Worm (Caenorhabditis elegans) whole organism, L1 larva: ENCODE data around the gene grd-12.

Experiments
- C04F5.9 ChIP-seq: sonication (generic microtip); optimal IDR thresholded peaks from 2 replicates; lab custom pipeline; 2016; ENCODE audit warnings: missing genetic modification characterization, missing compliant biosample characterization
- C16A3.4 ChIP-seq: fragments of 150-350 bp; optimal IDR thresholded peaks from 2 replicates; lab custom pipeline; 2014; ENCODE audit warnings: missing biosample characterization, missing genetic modification characterization
- aha-1 ChIP-seq: fragments of 150-350 bp; optimal IDR thresholded peaks from 2 replicates; lab custom pipeline; 2014; ENCODE audit warnings: missing biosample characterization, missing genetic modification characterization
- blmp-1 ChIP-seq: fragments of 150-350 bp; optimal IDR thresholded peaks from 2 replicates; lab custom pipeline; 2014; ENCODE audit warnings: missing biosample characterization, missing genetic modification characterization
- ceh-8 ChIP-seq: fragments of 200-800 bp; sonication (Bioruptor generic); optimal IDR thresholded peaks from 2 replicates; lab custom pipeline; 2018; ENCODE audit warnings: mild to moderate bottlenecking, missing genetic modification characterization, moderate library complexity, missing compliant biosample characterization
- ceh-88 ChIP-seq: fragments of 200-800 bp; sonication (Bioruptor generic); IDR thresholded peaks from 2 replicates; pipeline ENCODE4 v1.3.6; 2022; ENCODE audit warnings: missing genetic modification characterization, missing compliant biosample characterization
- ceh-90 ChIP-seq: sonication (generic microtip); optimal IDR thresholded peaks from 2 replicates; lab custom pipeline; 2016; ENCODE audit warnings: missing genetic modification characterization, missing compliant biosample characterization
- efl-1 ChIP-seq, 4 experiments: fragments of 150-350 bp; optimal IDR thresholded peaks in 3 of 4; peaks in 1 of 4; 1 replicate in 1 of 4; 2 replicates in 3 of 4; lab custom pipeline; 2014; ENCODE audit warnings: missing biosample characterization in 2 of 4, missing genetic modification characterization in 2 of 4, missing genetic modification reagents in 2 of 4
- egl-27 ChIP-seq, 2 experiments: fragments of 150-350 bp in 1 of 2; sonication (generic microtip); optimal IDR thresholded peaks; 3 replicates each; lab custom pipeline; 2017 to 2018; ENCODE audit warnings: missing biosample characterization in 2 of 2, missing genetic modification characterization in 2 of 2, missing genetic modification reagents in 2 of 2
- elt-3 ChIP-seq, 6 experiments: fragments of 150-350 bp in 1 of 6; sonication (generic microtip); optimal IDR thresholded peaks; 2 replicates each; lab custom pipeline; 2017 to 2018; ENCODE audit warnings: missing biosample characterization in 6 of 6, missing genetic modification characterization in 6 of 6, inconsistent platforms in 1 of 6
- fkh-4 ChIP-seq: sonication (generic microtip); optimal IDR thresholded peaks from 2 replicates; lab custom pipeline; 2016; ENCODE audit warnings: missing compliant biosample characterization, missing genetic modification characterization, borderline replicate concordance
- grh-1 ChIP-seq: fragments of 200-800 bp; sonication (Bioruptor generic); IDR thresholded peaks from 2 replicates; pipeline ENCODE4 v1.3.6; 2022; ENCODE audit warnings: missing genetic modification reagents, missing genetic modification characterization, missing compliant biosample characterization
- hlh-17 ChIP-seq: fragments of 200-800 bp; sonication (Bioruptor generic); optimal IDR thresholded peaks from 2 replicates; lab custom pipeline; 2018; ENCODE audit warnings: missing genetic modification characterization, mild to moderate bottlenecking, missing compliant biosample characterization, moderate library complexity, borderline replicate concordance
- isw-1 ChIP-seq: fragments of 200-800 bp; sonication (Bioruptor generic); IDR thresholded peaks from 2 replicates; pipeline ENCODE4 v1.3.6; 2022; ENCODE audit warnings: missing genetic modification characterization, missing compliant biosample characterization
- lin-14 ChIP-seq: fragments of 200-800 bp; sonication (Bioruptor generic); optimal IDR thresholded peaks from 2 replicates; lab custom pipeline; 2018; ENCODE audit warnings: mild to moderate bottlenecking, missing genetic modification characterization, moderate library complexity, missing compliant biosample characterization
- lin-15B ChIP-seq: fragments of 150-350 bp; sonication (generic microtip); optimal IDR thresholded peaks from 3 replicates; lab custom pipeline; 2014; ENCODE audit warnings: missing biosample characterization, missing genetic modification characterization
- lin-35 ChIP-seq, 2 experiments: fragments of 150-350 bp; optimal IDR thresholded peaks; 2 replicates each; lab custom pipeline; 2014; ENCODE audit warnings: missing biosample characterization in 2 of 2, missing genetic modification characterization in 2 of 2, missing genetic modification reagents in 2 of 2
- lin-39 ChIP-seq: fragments of 150-350 bp; optimal IDR thresholded peaks from 2 replicates; lab custom pipeline; 2014; ENCODE audit warnings: missing biosample characterization, missing genetic modification reagents, missing genetic modification characterization
- lir-3 ChIP-seq: sonication (generic microtip); optimal IDR thresholded peaks from 2 replicates; lab custom pipeline; 2016; ENCODE audit warnings: mild to moderate bottlenecking, missing genetic modification characterization, moderate library complexity, missing compliant biosample characterization; ENCODE audit not compliant: poor library complexity
- mep-1 ChIP-seq: fragments of 150-350 bp; optimal IDR thresholded peaks from 2 replicates; lab custom pipeline; 2014; ENCODE audit warnings: missing biosample characterization, missing genetic modification characterization
- nhr-11 ChIP-seq: fragments of 150-350 bp; optimal IDR thresholded peaks from 2 replicates; lab custom pipeline; 2014; ENCODE audit warnings: missing biosample characterization, missing genetic modification characterization
- nhr-12 ChIP-seq: sonication (generic microtip); optimal IDR thresholded peaks from 2 replicates; lab custom pipeline; 2017; ENCODE audit warnings: missing biosample characterization, missing genetic modification characterization
- nhr-19 ChIP-seq: fragments of 200-800 bp; sonication (Bioruptor generic); conservative IDR thresholded peaks from 2 replicates; pipeline ENCODE4 v1.3.6; 2022; ENCODE audit warnings: missing genetic modification characterization, missing compliant biosample characterization
- nhr-20 ChIP-seq: sonication (generic microtip); optimal IDR thresholded peaks from 2 replicates; lab custom pipeline; 2016; ENCODE audit warnings: mild to moderate bottlenecking, missing genetic modification characterization, missing compliant biosample characterization
- nhr-237 ChIP-seq: fragments of 150-350 bp; optimal IDR thresholded peaks from 2 replicates; lab custom pipeline; 2014; ENCODE audit warnings: missing biosample characterization, missing genetic modification characterization
- nhr-71 ChIP-seq: sonication (generic microtip); optimal IDR thresholded peaks from 2 replicates; lab custom pipeline; 2016; ENCODE audit warnings: mild to moderate bottlenecking, missing genetic modification characterization, moderate library complexity, missing compliant biosample characterization
- nhr-76 ChIP-seq: sonication (generic microtip); optimal IDR thresholded peaks from 2 replicates; lab custom pipeline; 2017; ENCODE audit warnings: missing biosample characterization, missing genetic modification characterization
- nhr-77 ChIP-seq: fragments of 150-350 bp; optimal IDR thresholded peaks from 2 replicates; lab custom pipeline; 2014; ENCODE audit warnings: missing biosample characterization, missing genetic modification characterization
- nhr-85 ChIP-seq: sonication (generic microtip); peaks from one replicate; lab custom pipeline; 2016; ENCODE audit warnings: missing genetic modification characterization, inconsistent platforms, missing compliant biosample characterization
- nhr-90 ChIP-seq: sonication (generic microtip); optimal IDR thresholded peaks from 2 replicates; lab custom pipeline; 2016; ENCODE audit warnings: mild to moderate bottlenecking, missing genetic modification characterization, missing compliant biosample characterization; ENCODE audit not compliant: poor library complexity
- pag-3 ChIP-seq: sonication (generic microtip); optimal IDR thresholded peaks from 2 replicates; lab custom pipeline; 2017; ENCODE audit warnings: missing genetic modification characterization, mild to moderate bottlenecking, missing compliant biosample characterization, antibody characterized with exemption, borderline replicate concordance; ENCODE audit not compliant: insufficient read depth
- pax-3 ChIP-seq: fragments of 200-800 bp; sonication (Bioruptor generic); optimal IDR thresholded peaks from 2 replicates; lab custom pipeline; 2018; ENCODE audit warnings: mild to moderate bottlenecking, missing genetic modification characterization, moderate library complexity, missing compliant biosample characterization
- rnt-1 ChIP-seq: sonication (generic microtip); optimal IDR thresholded peaks from 2 replicates; lab custom pipeline; 2016; ENCODE audit warnings: mild to moderate bottlenecking, missing genetic modification characterization, moderate library complexity, missing compliant biosample characterization
- skn-1 ChIP-seq: fragments of 150-350 bp; optimal IDR thresholded peaks from 2 replicates; lab custom pipeline; 2014; ENCODE audit warnings: missing biosample characterization, missing genetic modification characterization
- snpc-4 ChIP-seq: fragments of 150-350 bp; optimal IDR thresholded peaks from 2 replicates; lab custom pipeline; 2014; ENCODE audit warnings: missing biosample characterization, missing genetic modification characterization
- sptf-1 ChIP-seq: fragments of 150-350 bp; optimal IDR thresholded peaks from 2 replicates; lab custom pipeline; 2014; ENCODE audit warnings: missing biosample characterization, missing genetic modification characterization
- tlp-1 ChIP-seq: fragments of 150-350 bp; optimal IDR thresholded peaks from 2 replicates; lab custom pipeline; 2014; ENCODE audit warnings: missing biosample characterization, missing genetic modification characterization
- unc-30 ChIP-seq: sonication (generic microtip); optimal IDR thresholded peaks from 2 replicates; lab custom pipeline; 2017; ENCODE audit warnings: missing biosample characterization, missing genetic modification characterization
- unc-86 ChIP-seq: sonication (generic microtip); optimal IDR thresholded peaks from 2 replicates; lab custom pipeline; 2016; ENCODE audit warnings: missing genetic modification characterization, missing compliant biosample characterization
- unc-98 ChIP-seq: fragments of 200-800 bp; sonication (Bioruptor generic); IDR thresholded peaks from 2 replicates; pipeline ENCODE4 v1.3.6; 2022; ENCODE audit warnings: missing genetic modification characterization, missing compliant biosample characterization
- ztf-4 ChIP-seq: fragments of 150-350 bp; optimal IDR thresholded peaks from 2 replicates; lab custom pipeline; 2014; ENCODE audit warnings: missing biosample characterization, missing genetic modification characterization

The grd-12 gene

DNA sequence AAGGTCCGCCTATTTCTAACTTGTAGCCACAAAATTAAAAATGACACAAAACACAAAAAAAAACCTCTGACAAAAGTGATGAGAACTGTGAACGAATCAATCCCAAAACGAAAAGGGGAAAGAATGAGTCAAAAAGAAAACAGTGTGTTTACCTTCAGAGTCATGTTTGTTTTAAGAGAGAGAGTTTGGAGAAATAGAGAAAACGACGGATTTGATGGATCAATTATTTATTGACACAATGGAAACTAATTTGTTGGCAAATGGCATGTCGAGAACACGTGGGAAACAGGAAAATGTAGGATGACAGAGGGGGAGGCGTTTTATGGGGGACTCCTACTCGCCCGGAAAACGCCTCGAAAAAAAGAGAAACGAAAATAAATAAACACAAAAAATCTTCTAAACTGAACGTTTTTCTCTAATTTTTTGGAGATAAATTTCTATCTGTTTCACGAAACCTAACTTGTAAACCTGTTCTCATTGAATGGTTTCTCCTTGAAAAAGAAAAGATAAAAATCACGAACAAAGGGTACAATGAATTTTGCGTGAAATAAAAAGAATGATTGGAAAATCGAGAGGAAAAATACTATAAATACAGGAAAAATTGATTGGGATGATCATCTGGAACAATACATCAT lies 38.6 kb downstream of the grd-12 start:
- TF ChIP-seq nhr-71 (tag; lab: Kevin White, UChicago) = peak; percentile 2
- TF ChIP-seq pag-3 (tag; lab: Kevin White, UChicago) = no peak
- no peak for TF ChIP-seq C04F5.9 (tag; lab: Kevin White, UChicago)
- TF ChIP-seq lin-35 (GFP tag; optimal IDR thresholded peaks at IDR 0.05; lab: Kevin White, UChicago) = no peak
- peak in 1 of 6 experiments; percentile 16 for TF ChIP-seq elt-3 (tag; optimal IDR thresholded peaks at IDR 0.05; lab: Kevin White, UChicago)
- peak; percentile 86 for TF ChIP-seq nhr-85 (tag; lab: Kevin White, UChicago)
- TF ChIP-seq C16A3.4 (tag; lab: Kevin White, UChicago) = no peak
- TF ChIP-seq lin-14 (GFP tag; lab: Kevin White, UChicago) = peak; percentile 60
- TF ChIP-seq grh-1 (GFP tag; lab: Robert Waterston, UW) = 0 out of 2 replicates have a peak, but pooled peaks have one; percentile 26
- TF ChIP-seq egl-27 (tag; optimal IDR thresholded peaks at IDR 0.05; lab: Kevin White, UChicago) = no peak
- TF ChIP-seq fkh-4 (tag; lab: Kevin White, UChicago) = no peak

DNA sequence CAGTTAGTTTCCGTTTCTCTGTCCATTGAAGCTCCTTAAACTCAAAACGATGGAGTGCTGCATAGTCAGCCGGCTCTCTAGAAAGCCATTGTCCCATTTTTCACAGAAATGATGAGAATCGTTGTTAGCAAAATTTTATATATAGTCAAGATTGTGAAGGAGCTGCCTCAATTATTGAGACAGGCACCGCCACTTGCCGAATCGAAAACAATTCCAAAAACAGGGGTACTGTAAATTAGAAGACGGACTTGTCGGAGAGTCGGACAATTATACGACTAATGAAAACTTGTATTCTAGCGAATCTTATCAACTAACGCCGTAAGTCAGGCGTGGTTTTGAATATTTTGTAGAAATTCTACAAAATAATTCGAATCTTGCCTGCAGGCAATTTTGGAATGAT lies 41.9 kb downstream of the grd-12 start, which contains the start of gene F14H8.2:
F14H8.2 (minus strand) TSS at position 101 of the 400 bp plus-strand sequence.
- TF ChIP-seq egl-27 (tag; optimal IDR thresholded peaks at IDR 0.05; lab: Kevin White, UChicago) (no peak), nhr-76 (no peak), pax-3 (tag; lab: Kevin White, UChicago) (no peak), efl-1 (optimal IDR thresholded peaks at IDR 0.05; lab: Kevin White, UChicago) (no peak), efl-1 (GFP tag; optimal IDR thresholded peaks at IDR 0.05 in 1 of 2; lab: Kevin White, UChicago) (peak in 1 of 2 experiments; percentile 59), nhr-90 (tag; lab: Kevin White, UChicago) (no peak), ceh-8 (GFP tag; lab: Kevin White, UChicago) (peak; percentile 1)

DNA sequence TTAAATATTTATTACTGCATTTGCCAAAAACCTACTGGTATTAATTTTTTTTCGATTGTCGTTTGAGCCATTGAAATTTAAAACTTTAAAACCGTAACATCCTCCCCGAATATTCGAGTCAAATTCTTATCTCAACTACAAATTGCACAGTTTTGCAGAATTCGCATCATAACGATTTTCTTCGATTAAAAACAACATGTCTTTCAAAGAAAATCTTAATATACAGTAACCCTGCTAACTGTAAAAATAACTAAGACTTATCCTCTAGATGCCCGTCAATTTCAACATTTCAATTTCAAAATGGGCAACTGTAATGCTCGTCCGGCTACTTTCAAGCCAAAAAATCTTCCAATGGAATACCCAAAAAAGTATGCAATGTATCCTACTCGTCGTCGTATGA lies 42.4 kb downstream of the grd-12 start, which contains the start of gene F14H8.5:
F14H8.5 (plus strand) TSS at position 301 of the 400 bp plus-strand sequence.
- TF ChIP-seq ceh-88 (GFP tag; lab: Robert Waterston, UW) (no peak), skn-1 (no peak), nhr-85 (tag; lab: Kevin White, UChicago) (no peak), pag-3 (tag; lab: Kevin White, UChicago) (no peak), sptf-1 (tag; lab: Kevin White, UChicago) (no peak), aha-1 (tag; lab: Kevin White, UChicago) (no peak), tlp-1 (tag; lab: Kevin White, UChicago) (no peak), nhr-71 (tag; lab: Kevin White, UChicago) (no peak), nhr-77 (no peak), C04F5.9 (tag; lab: Kevin White, UChicago) (no peak), lir-3 (tag; lab: Kevin White, UChicago) (no peak), ceh-90 (no peak), isw-1 (GFP tag; lab: Robert Waterston, UW) (no peak), unc-30 (tag; lab: Kevin White, UChicago) (no peak), unc-86 (tag; lab: Kevin White, UChicago) (no peak), snpc-4 (tag; lab: Kevin White, UChicago) (no peak)

DNA sequence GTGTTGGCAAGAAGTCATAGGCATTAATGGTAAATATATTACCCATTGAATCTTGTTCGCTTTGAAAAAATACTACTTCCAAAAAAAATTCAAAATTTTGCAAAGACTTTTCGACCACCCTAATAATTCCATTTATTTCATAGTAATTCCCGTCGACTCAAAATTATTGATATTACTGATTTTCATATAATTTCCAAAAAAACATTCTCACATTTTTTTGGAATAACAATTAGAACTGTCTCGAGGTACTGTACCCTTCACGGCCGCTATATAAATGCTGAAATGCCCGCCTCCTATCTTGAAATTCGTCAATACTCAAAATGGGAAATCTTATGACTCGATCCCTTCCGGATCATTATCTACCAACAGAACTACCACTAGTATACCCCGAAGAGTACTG lies 45.2 kb downstream of the grd-12 start, which contains the start of gene F14H8.4:
F14H8.4 (plus strand) TSS at position 301 of the 400 bp plus-strand sequence.
- TF ChIP-seq hlh-17 (no peak), ceh-8 (GFP tag; lab: Kevin White, UChicago) (peak; percentile 58)

DNA sequence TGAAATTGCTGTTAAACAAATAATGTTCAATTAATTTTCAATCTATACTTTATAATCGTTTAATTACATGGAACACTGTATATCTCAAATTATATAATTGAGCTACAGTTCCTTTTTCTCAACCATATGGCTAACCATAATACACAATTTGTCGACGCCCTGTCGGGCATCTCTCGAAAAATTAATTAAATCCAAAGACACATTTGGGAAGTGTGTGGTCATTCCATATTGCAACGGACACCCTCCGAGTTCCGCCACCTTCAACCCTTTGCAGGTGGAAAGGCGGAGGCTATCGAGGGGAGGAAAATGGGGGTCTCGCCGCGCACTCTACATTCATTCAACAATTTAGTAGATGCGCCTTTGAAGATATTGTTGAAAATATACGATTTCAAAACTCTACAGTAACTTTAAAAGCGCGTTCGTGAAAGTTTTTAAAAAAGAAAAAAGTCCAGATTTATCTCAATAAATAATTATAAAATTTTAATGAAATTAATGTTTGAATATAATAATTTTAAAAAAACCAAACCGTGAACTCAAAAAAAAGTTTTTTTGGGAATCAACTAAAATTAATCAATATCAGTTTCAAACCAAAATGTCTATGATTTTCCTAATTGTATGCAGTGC lies 50.7 kb downstream of the grd-12 start, which contains the start of gene F14H8.8:
F14H8.8 (plus strand) TSS at position 574 of the 624 bp plus-strand sequence.
- TF ChIP-seq nhr-85 (tag; lab: Kevin White, UChicago) (peak; percentile 78), nhr-237 (no peak), lin-39 (tag; lab: Kevin White, UChicago) (no peak), nhr-19 (GFP tag; lab: Robert Waterston, UW) (peak; percentile 69), nhr-90 (tag; lab: Kevin White, UChicago) (peak; percentile 77), skn-1 (no peak), blmp-1 (no peak), nhr-11 (tag; lab: Kevin White, UChicago) (no peak), mep-1 (tag; lab: Kevin White, UChicago) (no peak), ztf-4 (tag; lab: Kevin White, UChicago) (no peak), unc-98 (GFP tag; lab: Robert Waterston, UW) (no peak), C16A3.4 (tag; lab: Kevin White, UChicago) (no peak), rnt-1 (tag; lab: Kevin White, UChicago) (peak; percentile 22), efl-1 (optimal IDR thresholded peaks at IDR 0.05; lab: Kevin White, UChicago) (peak in 1 of 2 experiments; percentile 22), efl-1 (GFP tag; optimal IDR thresholded peaks at IDR 0.05 in 1 of 2; lab: Kevin White, UChicago) (no peak), lin-15B (no peak), nhr-12 (no peak), nhr-20 (tag; lab: Kevin White, UChicago) (peak; percentile 35)
